Worm (Caenorhabditis elegans) whole organism, L2 larva: ENCODE results near the gene F10C2.4.

Source experiments
- C34F6.9 ChIP-seq: fragments of 150-350 bp; optimal IDR thresholded peaks from 2 replicates; lab custom pipeline; 2014; ENCODE audit warnings: missing biosample characterization, missing genetic modification characterization
- R02D3.7 ChIP-seq: fragments of 150-350 bp; optimal IDR thresholded peaks from 2 replicates; lab custom pipeline; 2014; ENCODE audit warnings: missing biosample characterization, missing genetic modification characterization
- Y55F3AM.14 ChIP-seq: fragments of 200-800 bp; sonication (Bioruptor generic); optimal IDR thresholded peaks from 2 replicates; lab custom pipeline; 2018; ENCODE audit warnings: mild to moderate bottlenecking, missing genetic modification characterization, missing compliant biosample characterization
- ZK546.5 ChIP-seq: sonication (generic microtip); optimal IDR thresholded peaks from 2 replicates; lab custom pipeline; 2017; ENCODE audit warnings: missing biosample characterization, missing genetic modification characterization
- alr-1 ChIP-seq: fragments of 150-350 bp; optimal IDR thresholded peaks from 2 replicates; lab custom pipeline; 2014; ENCODE audit warnings: missing biosample characterization, missing genetic modification characterization
- aly-2 ChIP-seq: fragments of 150-350 bp; optimal IDR thresholded peaks from 2 replicates; lab custom pipeline; 2014; ENCODE audit warnings: missing biosample characterization, missing genetic modification characterization
- ama-1 ChIP-seq: fragments of 150-350 bp; optimal IDR thresholded peaks from 2 replicates; lab custom pipeline; 2018; ENCODE audit warnings: inconsistent platforms
- blmp-1 ChIP-seq: sonication (generic microtip); optimal IDR thresholded peaks from 2 replicates; lab custom pipeline; 2017; ENCODE audit warnings: missing genetic modification characterization, mild to moderate bottlenecking, missing compliant biosample characterization, antibody characterized with exemption, moderate library complexity; ENCODE audit not compliant: insufficient read depth
- crh-2 ChIP-seq: sonication (generic microtip); optimal IDR thresholded peaks from 2 replicates; lab custom pipeline; 2017; ENCODE audit warnings: missing biosample characterization, missing genetic modification characterization
- dmd-4 ChIP-seq: sonication (generic microtip); optimal IDR thresholded peaks from 2 replicates; lab custom pipeline; 2017; ENCODE audit warnings: missing biosample characterization, missing genetic modification characterization
- egl-27 ChIP-seq: sonication (generic microtip); optimal IDR thresholded peaks from 3 replicates; lab custom pipeline; 2017; ENCODE audit warnings: missing biosample characterization, missing genetic modification reagents, missing genetic modification characterization
- fos-1 ChIP-seq: fragments of 150-350 bp; optimal IDR thresholded peaks from 2 replicates; lab custom pipeline; 2014; ENCODE audit warnings: missing biosample characterization, missing genetic modification characterization
- lin-11 ChIP-seq: fragments of 150-350 bp; sonication (generic microtip); optimal IDR thresholded peaks from 2 replicates; lab custom pipeline; 2014; ENCODE audit warnings: missing biosample characterization, missing genetic modification characterization, inconsistent platforms, mixed read lengths
- lin-13 ChIP-seq: fragments of 150-350 bp; optimal IDR thresholded peaks from 2 replicates; lab custom pipeline; 2014; ENCODE audit warnings: missing biosample characterization, missing genetic modification reagents, missing genetic modification characterization
- lin-39 ChIP-seq: fragments of 150-350 bp; optimal IDR thresholded peaks from 2 replicates; lab custom pipeline; 2014; ENCODE audit warnings: missing biosample characterization, missing genetic modification reagents, missing genetic modification characterization
- mbf-1 ChIP-seq: sonication (generic microtip); optimal IDR thresholded peaks from 2 replicates; lab custom pipeline; 2017; ENCODE audit warnings: missing biosample characterization, missing genetic modification characterization
- mdl-1 ChIP-seq, 2 experiments: fragments of 150-350 bp in 1 of 2; sonication (generic microtip) in 1 of 2; optimal IDR thresholded peaks; 2 replicates each; lab custom pipeline; 2017; ENCODE audit warnings: missing biosample characterization in 2 of 2, missing genetic modification characterization in 2 of 2
- nhr-11 ChIP-seq: fragments of 150-350 bp; optimal IDR thresholded peaks from 2 replicates; lab custom pipeline; 2014; ENCODE audit warnings: missing biosample characterization, missing genetic modification characterization
- nhr-12 ChIP-seq: fragments of 150-350 bp; optimal IDR thresholded peaks from 2 replicates; lab custom pipeline; 2014; ENCODE audit warnings: missing biosample characterization, missing genetic modification characterization
- nhr-23 ChIP-seq: fragments of 150-350 bp; optimal IDR thresholded peaks from 2 replicates; lab custom pipeline; 2014; ENCODE audit warnings: missing biosample characterization, missing genetic modification reagents, missing genetic modification characterization
- nhr-25 ChIP-seq: fragments of 150-350 bp; sonication (generic microtip); optimal IDR thresholded peaks from 3 replicates; lab custom pipeline; 2014; ENCODE audit warnings: missing biosample characterization, missing genetic modification characterization
- nhr-6 ChIP-seq: fragments of 150-350 bp; optimal IDR thresholded peaks from 2 replicates; lab custom pipeline; 2014; ENCODE audit warnings: missing biosample characterization, missing genetic modification characterization
- nhr-77 ChIP-seq: fragments of 150-350 bp; optimal IDR thresholded peaks from 2 replicates; lab custom pipeline; 2014; ENCODE audit warnings: missing biosample characterization, missing genetic modification characterization
- peb-1 ChIP-seq: fragments of 150-350 bp; optimal IDR thresholded peaks from 2 replicates; lab custom pipeline; 2014; ENCODE audit warnings: missing biosample characterization, missing genetic modification characterization
- skn-1 ChIP-seq: sonication (generic microtip); optimal IDR thresholded peaks from 2 replicates; lab custom pipeline; 2017; ENCODE audit warnings: missing biosample characterization, missing genetic modification characterization
- sma-3 ChIP-seq: sonication (generic microtip); optimal IDR thresholded peaks from 2 replicates; lab custom pipeline; 2016; ENCODE audit warnings: missing genetic modification reagents, missing genetic modification characterization, missing compliant biosample characterization
- sma-9 ChIP-seq, 2 experiments: fragments of 150-350 bp in 1 of 2; sonication (generic microtip) in 1 of 2; optimal IDR thresholded peaks; 2 replicates each; lab custom pipeline; 2014 to 2016; ENCODE audit warnings: missing genetic modification characterization in 2 of 2, mild to moderate bottlenecking in 1 of 2, missing biosample characterization in 1 of 2, missing compliant biosample characterization in 1 of 2, missing genetic modification reagents in 1 of 2, moderate library complexity in 1 of 2
- unc-39 ChIP-seq: fragments of 150-350 bp; optimal IDR thresholded peaks from 2 replicates; lab custom pipeline; 2014; ENCODE audit warnings: missing biosample characterization, missing genetic modification characterization
- unc-62 ChIP-seq: fragments of 150-350 bp; optimal IDR thresholded peaks from 2 replicates; lab custom pipeline; 2014; ENCODE audit warnings: missing biosample characterization, missing genetic modification reagents, missing genetic modification characterization
- zag-1 ChIP-seq: fragments of 150-350 bp; optimal IDR thresholded peaks from 2 replicates; lab custom pipeline; 2014; ENCODE audit warnings: missing biosample characterization, missing genetic modification characterization
- ztf-11 ChIP-seq: sonication (generic microtip); optimal IDR thresholded peaks from 2 replicates; lab custom pipeline; 2017; ENCODE audit warnings: missing biosample characterization, missing genetic modification characterization

F10C2.4 gene

DNA sequence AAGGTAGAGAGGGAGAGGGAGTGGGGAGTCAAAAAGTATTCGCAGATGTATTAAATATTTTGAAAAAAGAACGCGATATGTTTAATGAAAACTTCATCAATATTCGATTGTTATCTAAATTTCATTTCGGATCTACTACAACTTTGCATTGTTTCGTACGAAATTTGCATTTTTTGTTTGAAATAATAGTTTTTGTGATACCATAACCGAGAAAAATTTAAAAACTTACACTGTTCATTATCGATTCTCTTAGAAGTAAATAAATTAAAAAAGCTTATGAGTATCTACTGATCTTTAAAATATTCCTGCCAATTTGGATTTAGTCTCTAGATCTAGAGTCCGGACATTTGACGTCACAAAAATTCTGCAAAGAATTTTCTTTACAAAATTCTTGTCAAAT, 38.9 kb downstream of the F10C2.4 start, which contains the start of gene R07B7.9:
Gene R07B7.9 (minus strand): TSS at position 101 of the 400 bp plus-strand sequence.
- TF ChIP-seq unc-62 (GFP tag; lab: Kevin White, UChicago) (no peak), lin-11 (tag; lab: Kevin White, UChicago) (no peak), ztf-11 (tag; lab: Kevin White, UChicago) (no peak), blmp-1 (tag; lab: Kevin White, UChicago) (no peak), nhr-77 (no peak), crh-2 (tag; lab: Kevin White, UChicago) (no peak), lin-39 (tag; lab: Kevin White, UChicago) (no peak)

DNA sequence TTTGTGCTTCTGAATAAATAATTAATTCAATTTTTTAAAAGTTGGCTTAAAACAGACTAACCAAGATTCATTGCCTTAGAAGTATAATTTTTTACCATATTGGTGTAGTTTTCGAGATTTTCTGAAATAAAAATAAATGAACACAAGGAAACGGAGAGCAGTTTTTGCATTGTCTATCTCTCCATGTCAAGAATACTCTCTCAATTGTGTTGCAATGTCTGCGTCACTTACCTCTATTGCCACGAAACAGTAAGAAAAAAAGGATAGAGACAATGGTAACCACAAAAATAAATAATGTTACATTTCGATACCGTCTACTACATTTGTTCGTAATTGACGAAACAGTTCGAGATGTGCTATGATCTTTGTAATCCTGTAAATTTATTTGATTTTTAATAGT, 41.6 kb downstream of the F10C2.4 start, which contains the start of gene R07B7.10:
Gene R07B7.10 (plus strand): TSS at position 285 of the 400 bp plus-strand sequence.
- no peak for TF ChIP-seq peb-1
- TF ChIP-seq sma-9 (GFP tag; optimal IDR thresholded peaks at IDR 0.05; lab: Kevin White, UChicago): peak; percentile 0
- no peak for TF ChIP-seq sma-9 (tag; optimal IDR thresholded peaks at IDR 0.05; lab: Kevin White, UChicago)
- peak; percentile 12 for TF ChIP-seq crh-2 (tag; lab: Kevin White, UChicago)

DNA sequence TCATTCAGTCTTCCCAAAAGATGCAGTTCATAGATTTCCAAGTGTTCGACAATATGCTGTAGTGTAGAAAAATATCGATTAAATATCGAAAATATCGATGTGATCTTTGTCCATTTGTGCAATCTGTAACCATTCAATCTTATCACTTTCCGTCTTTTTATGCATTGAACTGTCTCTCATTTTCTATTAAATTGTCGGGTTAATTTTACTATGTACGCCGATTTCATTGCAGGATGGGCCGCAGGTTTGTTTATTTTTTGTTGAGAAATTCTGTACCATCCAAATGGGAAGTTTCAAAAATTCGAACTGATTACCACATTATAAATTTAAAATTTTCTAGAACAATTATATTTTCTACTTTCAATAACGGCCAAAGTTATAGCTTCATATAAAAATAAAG, 42.9 kb downstream of the F10C2.4 start, which contains the start of gene R07B7.8:
Gene R07B7.8 (minus strand): TSS at position 101 of the 400 bp plus-strand sequence.
- TF ChIP-seq peb-1: no peak
- TF ChIP-seq nhr-77: no peak
- TF ChIP-seq mbf-1 (tag; lab: Kevin White, UChicago): no peak
- TF ChIP-seq alr-1 (tag; lab: Kevin White, UChicago): no peak
- no peak for TF ChIP-seq Y55F3AM.14 (GFP tag; lab: Kevin White, UChicago)
- no peak for TF ChIP-seq sma-9 (GFP tag; optimal IDR thresholded peaks at IDR 0.05; lab: Kevin White, UChicago)
- TF ChIP-seq sma-9 (tag; optimal IDR thresholded peaks at IDR 0.05; lab: Kevin White, UChicago): no peak
- TF ChIP-seq nhr-6: no peak
- no peak for TF ChIP-seq nhr-11
- no peak for TF ChIP-seq lin-11 (tag; lab: Kevin White, UChicago)
- TF ChIP-seq mdl-1 (tag; optimal IDR thresholded peaks at IDR 0.05; lab: Kevin White, UChicago): no peak
- no peak for TF ChIP-seq skn-1 (tag; lab: Kevin White, UChicago)
- no peak for TF ChIP-seq unc-39 (tag; lab: Kevin White, UChicago)
- no peak for TF ChIP-seq unc-62 (GFP tag; lab: Kevin White, UChicago)
- no peak for TF ChIP-seq lin-39 (tag; lab: Kevin White, UChicago)
- TF ChIP-seq nhr-23 (tag; lab: Kevin White, UChicago): no peak
- no peak for TF ChIP-seq nhr-25 (tag; lab: Kevin White, UChicago)
- no peak for TF ChIP-seq zag-1 (tag; lab: Kevin White, UChicago)

DNA sequence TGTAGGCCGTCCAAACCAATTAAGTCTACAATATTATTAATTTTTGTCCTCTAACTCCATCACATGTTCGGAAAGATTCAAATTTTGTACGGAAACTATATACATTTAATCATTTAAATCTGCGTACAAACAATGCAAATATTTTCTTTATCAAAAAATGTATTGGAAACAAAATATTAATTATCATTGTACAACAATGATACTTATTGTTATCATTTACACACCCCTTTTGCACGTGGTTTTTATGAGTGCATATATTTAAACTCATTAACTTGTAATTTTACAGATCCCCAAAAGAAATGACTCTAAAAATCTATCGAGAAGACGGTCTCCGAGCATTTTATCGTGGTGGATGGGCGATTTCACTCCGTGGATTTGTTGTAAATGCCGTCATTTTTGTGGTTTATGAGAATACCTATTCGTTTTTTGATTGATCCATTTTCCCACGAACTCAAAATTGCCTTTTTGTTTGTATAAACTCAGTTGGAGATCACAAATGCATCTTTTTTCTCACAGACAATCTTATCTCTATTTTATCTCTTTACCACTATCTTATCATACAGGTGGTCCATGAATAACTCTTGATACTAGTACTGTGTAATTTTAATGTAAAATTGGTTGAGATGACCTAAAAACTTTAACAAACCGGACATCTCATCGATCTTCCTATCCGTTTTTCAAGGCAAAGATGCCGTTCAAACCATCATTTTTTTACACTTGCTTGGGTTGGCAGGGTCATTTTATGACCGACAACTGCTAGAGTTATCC, 44.7 kb downstream of the F10C2.4 start:
- TF ChIP-seq fos-1 (tag; lab: Kevin White, UChicago) (peak; percentile 16), R02D3.7 (tag; lab: Kevin White, UChicago) (no peak)

DNA sequence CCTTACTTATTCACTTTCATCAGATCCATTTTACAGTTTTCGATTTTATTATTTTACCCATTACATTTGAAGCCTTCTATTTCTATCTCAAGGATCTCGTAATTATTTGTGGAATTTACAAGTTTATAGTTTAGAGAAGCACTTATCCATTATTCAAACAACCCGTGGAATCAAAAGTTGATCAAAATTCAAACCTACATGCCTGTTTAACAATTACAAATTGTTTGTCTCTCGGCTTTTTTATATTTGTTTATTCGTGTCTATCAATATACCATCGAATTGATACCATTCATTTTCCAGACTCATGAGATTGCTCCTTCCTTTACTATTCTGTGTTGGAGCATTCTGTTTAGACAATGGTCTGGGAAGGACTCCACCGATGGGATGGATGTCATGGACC, 45.6 kb downstream of the F10C2.4 start, which contains the start of gene gana-1:
Gene gana-1 (plus strand): TSS at position 301 of the 400 bp plus-strand sequence.
- TF ChIP-seq ZK546.5 (tag; lab: Kevin White, UChicago) (no peak), lin-13 (GFP tag; lab: Kevin White, UChicago) (no peak), peb-1 (no peak), fos-1 (tag; lab: Kevin White, UChicago) (no peak), unc-62 (GFP tag; lab: Kevin White, UChicago) (no peak), unc-39 (tag; lab: Kevin White, UChicago) (no peak)
- TF ChIP-seq, all 48 proteins: peak for 0

DNA sequence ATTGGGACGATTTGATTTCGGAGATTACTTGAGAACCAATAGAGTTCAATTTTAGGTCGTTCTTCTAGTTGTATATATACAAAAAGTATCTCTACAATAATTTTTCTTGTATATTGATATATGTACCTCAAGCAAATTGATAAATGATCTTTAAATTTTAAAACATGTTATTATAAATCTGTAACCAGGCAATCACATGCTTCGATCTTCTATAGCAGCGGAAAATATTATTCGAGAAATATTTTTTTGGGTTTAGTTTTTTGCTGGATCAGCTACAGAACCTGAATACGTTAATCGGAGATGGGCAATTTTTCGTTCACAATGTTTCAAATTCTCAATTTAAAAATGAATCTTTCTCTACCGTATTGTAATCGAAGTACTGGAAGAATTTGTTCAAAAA, 47.4 kb downstream of the F10C2.4 start, which contains the start of gene R07B7.12:
Gene R07B7.12 (plus strand): TSS at position 301 of the 400 bp plus-strand sequence.
- TF ChIP-seq egl-27 (tag; lab: Kevin White, UChicago) (no peak), ama-1 (no peak), aly-2 (tag; lab: Kevin White, UChicago) (no peak), sma-3 (GFP tag; lab: Kevin White, UChicago) (no peak), nhr-11 (no peak), nhr-12 (tag; lab: Kevin White, UChicago) (no peak), R02D3.7 (tag; lab: Kevin White, UChicago) (no peak), mdl-1 (tag; optimal IDR thresholded peaks at IDR 0.05; lab: Kevin White, UChicago) (no peak), C34F6.9 (no peak), dmd-4 (tag; lab: Kevin White, UChicago) (no peak), peb-1 (no peak), unc-62 (GFP tag; lab: Kevin White, UChicago) (no peak), lin-13 (GFP tag; lab: Kevin White, UChicago) (no peak)
- TF ChIP-seq, all 48 proteins: peak for 0
